Worm (Caenorhabditis elegans) whole organism, late embryonic: Measurements from ENCODE around the gene F08F1.9.
A peak's percentile ranks its signal among the peaks of the same experiment; 100 is the strongest.

Experiments
- C38D4.7 ChIP-seq: fragments of 200-800 bp; sonication (Bioruptor generic); optimal IDR thresholded peaks from 2 replicates; lab custom pipeline; 2018; ENCODE audit warnings: mild to moderate bottlenecking, missing genetic modification characterization, moderate library complexity, missing compliant biosample characterization
- T23F11.4 ChIP-seq: fragments of 200-800 bp; sonication (Bioruptor generic); optimal IDR thresholded peaks from 2 replicates; lab custom pipeline; 2018; ENCODE audit warnings: mild to moderate bottlenecking, missing genetic modification characterization, missing compliant biosample characterization
- Y22D7AL.16 ChIP-seq: sonication (generic microtip); optimal IDR thresholded peaks from 2 replicates; lab custom pipeline; 2016; ENCODE audit warnings: missing genetic modification characterization, missing compliant biosample characterization
- ama-1 ChIP-seq: fragments of 150-350 bp; optimal IDR thresholded peaks from 2 replicates; lab custom pipeline; 2014
- ceh-14 ChIP-seq: sonication (generic microtip); optimal IDR thresholded peaks from 2 replicates; lab custom pipeline; 2016; ENCODE audit warnings: missing genotype, missing genetic modification characterization, missing compliant biosample characterization
- ceh-2 ChIP-seq: sonication (generic microtip); optimal IDR thresholded peaks from 2 replicates; lab custom pipeline; 2016; ENCODE audit warnings: missing genotype, missing genetic modification characterization, missing compliant biosample characterization
- ceh-22 ChIP-seq: sonication (generic microtip); optimal IDR thresholded peaks from 2 replicates; lab custom pipeline; 2017; ENCODE audit warnings: missing biosample characterization, missing genetic modification characterization
- ceh-31 ChIP-seq: sonication (generic microtip); optimal IDR thresholded peaks from 2 replicates; lab custom pipeline; 2016; ENCODE audit warnings: missing genetic modification characterization, missing compliant biosample characterization
- ceh-45 ChIP-seq: fragments of 200-800 bp; sonication (Bioruptor generic); IDR thresholded peaks from 2 replicates; pipeline ENCODE4 v1.3.6; 2022; ENCODE audit warnings: missing genetic modification reagents, missing genetic modification characterization, missing compliant biosample characterization
- ceh-48 ChIP-seq: sonication (generic microtip); optimal IDR thresholded peaks from 2 replicates; lab custom pipeline; 2016; ENCODE audit warnings: missing genetic modification characterization, inconsistent platforms, missing compliant biosample characterization
- ceh-6 ChIP-seq: fragments of 200-800 bp; sonication (Bioruptor generic); optimal IDR thresholded peaks from 2 replicates; lab custom pipeline; 2018; ENCODE audit warnings: mild to moderate bottlenecking, missing genetic modification characterization, missing compliant biosample characterization
- ceh-9 ChIP-seq: sonication (generic microtip); optimal IDR thresholded peaks from 2 replicates; lab custom pipeline; 2016; ENCODE audit warnings: mild to moderate bottlenecking, missing genetic modification characterization, inconsistent platforms, missing compliant biosample characterization
- dmd-4 ChIP-seq: sonication (generic microtip); optimal IDR thresholded peaks from 2 replicates; lab custom pipeline; 2016; ENCODE audit warnings: borderline replicate concordance, missing genetic modification characterization, missing compliant biosample characterization
- dve-1 ChIP-seq: sonication (generic microtip); optimal IDR thresholded peaks from 2 replicates; lab custom pipeline; 2017; ENCODE audit warnings: antibody characterized with exemption, mild to moderate bottlenecking, missing genetic modification characterization, missing compliant biosample characterization
- elt-2 ChIP-seq: sonication (generic microtip); optimal IDR thresholded peaks from 2 replicates; lab custom pipeline; 2016; ENCODE audit warnings: missing genetic modification reagents, missing genetic modification characterization, missing compliant biosample characterization
- ets-4 ChIP-seq: sonication (generic microtip); optimal IDR thresholded peaks from 2 replicates; lab custom pipeline; 2016; ENCODE audit warnings: missing genetic modification characterization, missing compliant biosample characterization
- fax-1 ChIP-seq: sonication (generic microtip); optimal IDR thresholded peaks from 2 replicates; lab custom pipeline; 2016; ENCODE audit warnings: missing genotype, missing genetic modification characterization, missing compliant biosample characterization
- fkh-6 ChIP-seq: sonication (generic microtip); optimal IDR thresholded peaks from 2 replicates; lab custom pipeline; 2016; ENCODE audit warnings: missing genetic modification characterization, missing compliant biosample characterization
- hlh-13 ChIP-seq: fragments of 200-800 bp; sonication (Bioruptor generic); optimal IDR thresholded peaks from 2 replicates; lab custom pipeline; 2018; ENCODE audit warnings: mild to moderate bottlenecking, missing genetic modification characterization, missing compliant biosample characterization
- hlh-8 ChIP-seq: sonication (generic microtip); optimal IDR thresholded peaks from 2 replicates; lab custom pipeline; 2016; ENCODE audit warnings: missing genotype, missing genetic modification characterization, missing compliant biosample characterization
- lin-11 ChIP-seq: fragments of 200-800 bp; sonication (Bioruptor generic); optimal IDR thresholded peaks from 2 replicates; lab custom pipeline; 2018; ENCODE audit warnings: mild to moderate bottlenecking, missing genetic modification characterization, missing compliant biosample characterization
- nfya-1 ChIP-seq: sonication (generic microtip); optimal IDR thresholded peaks from 2 replicates; lab custom pipeline; 2017; ENCODE audit warnings: missing genetic modification characterization, mild to moderate bottlenecking, missing compliant biosample characterization, antibody characterized with exemption, moderate library complexity
- nhr-11 ChIP-seq: fragments of 150-350 bp; optimal IDR thresholded peaks from 2 replicates; lab custom pipeline; 2014; ENCODE audit warnings: missing biosample characterization, missing genetic modification characterization
- nhr-232 ChIP-seq: sonication (generic microtip); optimal IDR thresholded peaks from 2 replicates; lab custom pipeline; 2016; ENCODE audit warnings: missing genetic modification characterization, missing compliant biosample characterization
- npax-4 ChIP-seq: sonication (generic microtip); optimal IDR thresholded peaks from 2 replicates; lab custom pipeline; 2016; ENCODE audit warnings: missing genetic modification characterization, missing compliant biosample characterization
- odd-2 ChIP-seq: sonication (generic microtip); optimal IDR thresholded peaks from 2 replicates; lab custom pipeline; 2017; ENCODE audit warnings: antibody characterized with exemption, mild to moderate bottlenecking, missing genetic modification characterization, missing compliant biosample characterization
- pag-3 ChIP-seq: sonication (generic microtip); optimal IDR thresholded peaks from 2 replicates; lab custom pipeline; 2016; ENCODE audit warnings: missing compliant biosample characterization, missing genetic modification characterization, borderline replicate concordance
- pha-2 ChIP-seq: sonication (generic microtip); optimal IDR thresholded peaks from 2 replicates; lab custom pipeline; 2017; ENCODE audit warnings: mild to moderate bottlenecking, missing genetic modification characterization, missing compliant biosample characterization
- pha-4 ChIP-seq: fragments of 150-350 bp; optimal IDR thresholded peaks from 2 replicates; lab custom pipeline; 2018; ENCODE audit warnings: missing biosample characterization, missing genetic modification reagents, missing genetic modification characterization
- sox-2 ChIP-seq: fragments of 200-800 bp; sonication (Bioruptor generic); IDR thresholded peaks from 2 replicates; pipeline ENCODE4 v1.3.6; 2022; ENCODE audit warnings: missing genetic modification reagents, missing genetic modification characterization, missing compliant biosample characterization
- tbx-2 ChIP-seq: sonication (generic microtip); optimal IDR thresholded peaks from 2 replicates; lab custom pipeline; 2016; ENCODE audit warnings: missing genetic modification characterization, missing compliant biosample characterization
- ttx-3 ChIP-seq: sonication (generic microtip); optimal IDR thresholded peaks from 2 replicates; lab custom pipeline; 2016; ENCODE audit warnings: missing genetic modification reagents, missing genetic modification characterization, missing compliant biosample characterization
- zip-5 ChIP-seq: sonication (generic microtip); optimal IDR thresholded peaks from 2 replicates; lab custom pipeline; 2016; ENCODE audit warnings: missing genetic modification characterization, missing compliant biosample characterization

Gene F08F1.9

DNA sequence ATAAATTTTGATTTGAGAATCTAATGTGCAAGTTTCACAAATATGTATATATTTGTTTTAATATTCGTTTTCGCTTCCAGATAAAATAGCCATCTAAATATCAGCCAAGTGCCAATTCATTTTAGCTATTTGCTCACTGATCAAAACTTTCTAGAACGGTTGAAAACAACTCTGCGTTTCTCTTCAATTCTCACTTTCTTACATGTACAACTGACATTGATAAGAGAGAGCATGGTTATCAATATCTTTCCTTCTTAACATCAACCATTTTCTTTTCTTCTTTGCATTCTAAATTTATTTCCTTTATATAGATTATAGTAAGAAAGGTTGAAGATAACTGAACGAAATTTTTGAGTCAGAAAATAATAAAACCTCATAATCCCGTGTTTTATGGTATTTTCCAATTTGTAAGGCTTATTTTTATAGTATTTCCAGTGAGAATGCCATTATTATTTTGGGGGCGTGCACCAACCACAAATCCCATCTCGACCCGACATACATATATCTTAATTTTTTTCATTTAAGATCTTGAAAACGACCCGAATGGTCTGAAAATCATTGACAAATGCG is 17.8 kb upstream of the F08F1.9 start, which contains the start of gene F08F1.3:
Gene F08F1.3, plus strand, starts transcription at position 520 of the 570 bp plus-strand sequence.
- no peak for TF ChIP-seq odd-2 (tag; lab: Kevin White, UChicago)
- peak; percentile 55 for TF ChIP-seq elt-2
- TF ChIP-seq zip-5 (tag; lab: Kevin White, UChicago), result no peak
- TF ChIP-seq C38D4.7 (GFP tag; lab: Kevin White, UChicago), result no peak

DNA sequence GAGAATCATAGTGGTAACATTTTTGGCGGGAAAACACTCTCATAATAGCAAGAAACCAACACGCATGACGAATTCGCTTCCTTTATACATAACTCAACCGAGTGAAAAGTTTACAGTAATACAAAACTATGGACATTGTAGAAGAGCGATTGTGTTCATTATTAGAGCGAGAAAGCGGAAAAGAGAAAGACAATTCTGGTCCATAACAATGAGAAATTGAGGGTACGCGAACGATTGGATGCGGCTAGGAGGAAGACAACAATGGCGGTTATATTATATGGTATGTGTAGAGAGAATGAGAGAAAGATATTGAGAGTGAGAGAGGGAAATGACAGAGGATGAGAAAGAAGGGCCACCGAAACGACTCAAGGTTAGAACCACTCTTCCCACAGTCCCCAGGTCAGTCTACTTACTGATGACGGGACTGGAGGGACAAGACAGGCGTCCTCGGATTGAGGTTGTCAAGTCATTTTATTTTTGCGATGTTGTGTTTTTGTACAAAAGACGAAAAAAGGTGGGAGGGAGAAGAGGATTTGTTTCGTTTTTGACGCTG is 15.6 kb upstream of the F08F1.9 start:
- TF ChIP-seq fkh-6 (tag; lab: Kevin White, UChicago) (no peak), Y22D7AL.16 (no peak), nfya-1 (tag; lab: Kevin White, UChicago) (peak; percentile 32), ceh-31 (tag; lab: Kevin White, UChicago) (peak; percentile 64), sox-2 (peak; percentile 88), ceh-14 (tag; lab: Kevin White, UChicago) (no peak), ceh-2 (peak; percentile 5), npax-4 (tag; lab: Kevin White, UChicago) (no peak), T23F11.4 (GFP tag; lab: Kevin White, UChicago) (no peak)

DNA sequence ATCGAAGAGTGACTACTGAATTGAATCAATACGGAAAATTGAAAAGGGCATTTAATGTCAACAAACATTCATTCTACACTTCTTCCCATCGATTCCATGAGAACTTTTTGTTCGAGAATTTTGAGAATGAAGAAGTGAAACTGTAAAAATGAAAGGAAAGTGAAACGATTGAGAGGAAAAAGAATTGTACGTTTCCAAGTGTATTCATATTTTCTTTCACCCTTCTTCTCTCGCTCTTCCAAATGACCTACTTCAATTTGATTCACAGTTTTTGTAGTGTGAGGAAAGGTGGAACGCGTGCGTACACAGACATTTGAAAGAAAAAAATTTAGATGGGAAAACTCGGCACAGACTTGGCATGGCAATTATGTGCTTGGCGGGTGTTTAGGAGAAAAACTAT is 13.6 kb upstream of the F08F1.9 start:
- TF ChIP-seq ceh-14 (tag; lab: Kevin White, UChicago), result no peak

- TF ChIP-seq ceh-9 (no peak), hlh-13 (GFP tag; lab: Kevin White, UChicago) (no peak), ceh-45 (GFP tag; lab: Robert Waterston, UW) (no peak), Y22D7AL.16 (no peak), nhr-11 (tag; lab: Kevin White, UChicago) (no peak), fkh-6 (tag; lab: Kevin White, UChicago) (no peak), nhr-232 (tag; lab: Kevin White, UChicago) (no peak), fax-1 (tag; lab: Kevin White, UChicago) (no peak), ama-1 (lab: Kevin White, UChicago) (no peak), odd-2 (tag; lab: Kevin White, UChicago) (no peak), lin-11 (no peak), ceh-6 (GFP tag; lab: Kevin White, UChicago) (no peak), pha-2 (no peak), ttx-3 (tag; lab: Kevin White, UChicago) (no peak), hlh-8 (tag; lab: Kevin White, UChicago) (no peak), pha-4 (tag; lab: Kevin White, UChicago) (no peak), tbx-2 (no peak), ceh-22 (tag; lab: Kevin White, UChicago) (no peak)
Observed at ce11 chrX:8423633-8424032, 13.0 kb upstream of the F08F1.9 start, which contains the start of gene tth-1. tth-1 (minus strand) TSS chrX:8423733.

DNA sequence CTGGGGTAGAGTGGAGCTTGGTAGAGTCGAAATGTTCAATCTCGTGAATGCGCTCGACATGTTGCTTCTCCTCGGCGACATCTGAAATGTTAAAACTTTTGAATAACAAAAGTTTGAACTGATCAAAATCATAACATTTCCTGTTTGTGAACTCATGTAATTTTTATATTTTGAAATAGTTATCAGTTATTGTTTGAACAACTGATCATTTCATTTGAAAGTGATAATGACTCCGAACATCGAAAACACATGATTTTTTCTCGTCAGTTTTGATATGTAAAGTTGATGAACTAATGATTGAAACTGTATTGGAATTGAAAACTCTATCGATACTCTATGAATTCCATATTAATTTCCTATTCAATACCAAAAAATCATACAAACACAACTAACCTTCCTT is 12.5 kb upstream of the F08F1.9 start:
- TF ChIP-seq ets-4 (tag; lab: Kevin White, UChicago) (no peak), ceh-48 (no peak), dmd-4 (tag; lab: Kevin White, UChicago) (no peak), pha-2 (no peak), dve-1 (tag; lab: Kevin White, UChicago) (no peak), C38D4.7 (GFP tag; lab: Kevin White, UChicago) (no peak), T23F11.4 (GFP tag; lab: Kevin White, UChicago) (no peak)

DNA sequence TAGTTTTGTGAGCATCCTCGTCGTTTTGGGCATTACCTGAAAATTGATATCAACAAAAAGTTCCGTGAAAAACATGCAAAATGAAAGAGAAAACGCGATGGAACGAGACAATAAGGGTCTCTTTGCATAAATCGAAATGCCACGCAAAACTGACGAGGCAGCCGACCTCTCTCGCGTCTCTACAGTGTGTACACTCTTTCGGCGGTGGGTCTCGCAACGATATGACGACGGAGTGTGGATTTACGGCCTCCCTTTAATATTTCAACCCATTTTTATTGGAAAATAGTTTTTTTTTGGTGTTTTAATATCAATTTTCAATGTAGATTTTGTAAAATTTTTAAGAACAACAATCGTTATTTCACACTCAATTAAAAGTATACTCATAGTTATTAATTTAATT is 11.4 kb upstream of the F08F1.9 start, which contains the start of gene tag-123:
Gene tag-123, minus strand, starts transcription at position 36 of the 400 bp plus-strand sequence.
- TF ChIP-seq pag-3 (no peak), ets-4 (tag; lab: Kevin White, UChicago) (no peak), hlh-13 (GFP tag; lab: Kevin White, UChicago) (no peak), ceh-31 (tag; lab: Kevin White, UChicago) (peak; percentile 31), pha-2 (no peak), nfya-1 (tag; lab: Kevin White, UChicago) (peak; percentile 41), tbx-2 (peak; percentile 24)
